Worm (Caenorhabditis elegans) whole organism, dauer: ENCODE results near the gene sws-1.

Source experiments
- unc-62 ChIP-seq: sonication (generic microtip); optimal IDR thresholded peaks from 2 replicates; lab custom pipeline; 2017; ENCODE audit warnings: missing biosample characterization, missing genetic modification reagents, missing genetic modification characterization

sws-1 gene

ce11 chrV:18986103-18986502, 4.8 kb upstream of the sws-1 start:
- TF ChIP-seq unc-62 (GFP tag; lab: Kevin White, UChicago), result no peak

ce11 chrV:18981736-18982135, 457 bp upstream of the sws-1 start:
- no peak for TF ChIP-seq unc-62 (GFP tag; lab: Kevin White, UChicago)

- no peak for TF ChIP-seq unc-62 (GFP tag; lab: Kevin White, UChicago)
These were observed 3.0 kb downstream of the sws-1 start for ce11 chrV:18978301-18978700.

DNA sequence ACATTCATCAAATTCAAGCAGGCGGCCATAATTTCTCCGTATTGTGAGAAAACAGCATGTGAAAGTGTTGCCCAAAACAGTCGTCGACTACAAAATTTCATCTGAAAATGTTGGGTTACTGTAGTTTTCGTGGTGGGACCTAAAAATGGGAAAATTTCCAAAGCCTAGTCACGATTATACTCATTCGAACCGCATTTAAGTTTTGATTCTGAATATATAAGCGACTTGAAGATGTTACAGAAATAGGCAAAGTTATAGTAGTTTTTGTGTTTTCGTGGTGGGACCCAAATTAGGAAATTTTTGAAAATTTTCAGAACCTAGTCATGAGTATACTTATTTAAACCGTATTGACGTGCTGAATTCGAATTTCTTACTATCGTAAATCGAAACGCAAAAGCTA, 3.4 kb downstream of the sws-1 start, which contains the start of gene Y39B6A.41:
Y39B6A.41 (minus strand) TSS at position 101 of the 400 bp plus-strand sequence.
- no peak for TF ChIP-seq unc-62 (GFP tag; lab: Kevin White, UChicago)

- TF ChIP-seq unc-62 (GFP tag; lab: Kevin White, UChicago), result no peak
These were observed 4.7 kb downstream of the sws-1 start for ce11 chrV:18976539-18976938.

ce11 chrV:18969590-18970105, 11.6 kb downstream of the sws-1 start, which contains the start of gene Y39B6A.42:
Gene Y39B6A.42 (minus strand): TSS chrV:18969640.
- TF ChIP-seq unc-62 (GFP tag; lab: Kevin White, UChicago), result no peak

ce11 chrV:18967479-18968056, 13.7 kb downstream of the sws-1 start, which contains the start of gene Y39B6A.43:
Gene Y39B6A.43 (minus strand): TSS chrV:18967829.
- TF ChIP-seq unc-62 (GFP tag; lab: Kevin White, UChicago), result no peak

- TF ChIP-seq unc-62 (GFP tag; lab: Kevin White, UChicago), result no peak
These were observed 21.2 kb downstream of the sws-1 start, which contains the start of gene ztf-20 for ce11 chrV:18960072-18960471. Gene ztf-20 (minus strand): TSS chrV:18960172.

DNA sequence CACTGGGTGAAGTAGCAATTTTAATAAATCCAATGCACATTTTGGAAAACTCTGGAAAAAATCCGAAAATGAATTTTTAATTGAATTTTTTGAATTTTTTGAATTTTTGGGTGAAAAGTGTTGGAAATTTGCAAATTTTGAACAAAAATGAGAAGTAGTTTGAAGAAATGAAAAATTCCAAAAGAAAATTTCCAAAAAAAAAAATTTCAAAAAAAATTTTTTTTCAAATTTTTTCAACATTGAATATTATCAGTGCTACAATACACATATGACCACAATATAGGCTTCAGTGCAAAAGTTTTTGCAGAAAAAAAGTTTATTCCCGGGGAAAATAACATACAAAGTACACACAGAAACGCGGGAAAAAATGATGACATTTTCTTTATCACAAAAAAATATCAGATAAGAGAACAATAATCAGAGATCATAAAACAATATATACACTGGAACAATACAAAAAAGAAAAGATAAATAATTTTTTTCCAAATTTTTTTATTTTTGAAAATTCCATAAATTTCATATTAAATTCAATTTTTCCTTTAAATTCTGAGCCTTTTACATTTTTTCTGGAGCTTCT, 23.9 kb downstream of the sws-1 start, which contains the start of gene hrg-10:
hrg-10 (minus strand) TSS at position 51 of the 577 bp plus-strand sequence.
- no peak for TF ChIP-seq unc-62 (GFP tag; lab: Kevin White, UChicago)

ce11 chrV:18940341-18940740, 40.9 kb downstream of the sws-1 start, which contains the start of gene Y80D3A.8:
Gene Y80D3A.8 (plus strand): TSS chrV:18940641.
- TF ChIP-seq unc-62 (GFP tag; lab: Kevin White, UChicago), result no peak

DNA sequence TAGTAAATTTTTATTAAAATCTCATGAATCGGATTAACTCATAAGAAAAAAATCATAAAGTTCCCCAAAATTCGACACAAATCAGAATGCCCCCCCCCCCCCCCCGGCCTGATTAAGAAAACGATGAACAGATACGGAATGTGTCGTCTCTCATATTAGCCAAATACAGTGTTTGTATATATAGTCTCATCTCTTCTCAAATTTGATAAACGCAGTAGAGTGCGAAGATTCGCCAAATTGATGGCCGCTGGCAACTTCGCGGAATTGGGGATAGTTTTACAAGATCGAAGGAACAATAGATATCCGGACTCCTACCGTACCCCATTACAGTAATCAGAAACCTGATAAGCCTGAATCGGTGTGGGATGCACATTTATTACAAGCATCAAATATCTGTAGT, 43.7 kb downstream of the sws-1 start:
- no peak for TF ChIP-seq unc-62 (GFP tag; lab: Kevin White, UChicago)

ce11 chrV:18934539-18934938, 46.7 kb downstream of the sws-1 start:
- TF ChIP-seq unc-62 (GFP tag; lab: Kevin White, UChicago), result no peak

- no peak for TF ChIP-seq unc-62 (GFP tag; lab: Kevin White, UChicago)
These were observed 50.0 kb downstream of the sws-1 start, which contains the start of gene ptr-22 for ce11 chrV:18931279-18931678. Gene ptr-22 (minus strand): TSS chrV:18931379.

DNA sequence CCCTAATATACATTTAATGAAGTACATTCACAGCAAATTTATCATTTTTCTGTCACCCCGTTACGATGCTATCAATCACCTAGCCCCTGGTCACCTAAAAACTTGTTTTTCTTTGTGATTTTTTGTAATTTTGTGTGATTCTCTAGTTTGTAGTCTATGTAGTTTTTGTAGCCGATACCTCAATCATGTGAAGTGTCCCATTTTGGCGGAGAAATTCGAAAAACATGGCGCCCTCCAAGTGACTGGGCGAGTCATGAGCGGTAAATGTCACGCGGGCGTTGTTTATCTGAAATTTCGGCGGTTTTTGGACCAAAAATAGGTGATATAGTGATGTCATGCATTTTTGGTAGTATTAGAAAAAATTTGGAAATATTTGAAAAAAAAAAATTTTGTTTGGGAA, 50.5 kb downstream of the sws-1 start:
- no peak for TF ChIP-seq unc-62 (GFP tag; lab: Kevin White, UChicago)
